Fruit fly (Drosophila melanogaster): ENCODE measurements around the gene CG32814.

Gene CG32814

DNA sequence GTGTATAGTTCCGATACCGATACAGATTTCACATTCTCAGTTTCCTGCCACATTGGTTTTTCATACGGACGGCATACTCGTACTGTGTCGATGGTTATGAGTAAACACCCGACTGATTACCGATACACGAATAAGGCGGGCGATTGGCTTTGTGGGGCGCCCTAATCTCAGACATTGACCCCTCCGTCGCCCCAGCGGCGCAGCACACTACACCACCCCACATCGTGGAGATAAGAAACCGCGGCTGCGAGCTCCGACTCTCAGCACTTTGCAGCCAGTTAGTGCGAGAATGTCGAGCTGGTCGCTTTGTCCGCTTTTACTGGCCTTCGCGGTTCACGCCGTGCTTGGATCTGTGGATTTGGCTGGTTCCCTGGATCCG is 24.7 kb upstream of the CG32814 start, which contains the start of gene CG14629 (continued):
- TF ChIP-seq CG42726 (GFP tag; IDR thresholded peaks at IDR 0.05; ENCODE audit: partially characterized antibody), result no peak
- peak; percentile 8 for TF ChIP-seq CG15514 (GFP tag; optimal IDR thresholded peaks at IDR 0.05)
- TF ChIP-seq CG34376 (GFP tag; optimal IDR thresholded peaks at IDR 0.05), result peak; percentile 60
- 0 out of 4 replicates have a peak, but pooled peaks have one; percentile 32 for TF ChIP-seq chinmo (GFP tag; IDR thresholded peaks at IDR 0.05; ENCODE audit: partially characterized antibody)
- TF ChIP-seq CG32532 (GFP tag; IDR thresholded peaks at IDR 0.05), result 0 out of 2 replicates have a peak, but pooled peaks have one; percentile 11
- TF ChIP-seq Bgb (GFP tag; IDR thresholded peaks at IDR 0.05; ENCODE audit: partially characterized antibody), result peak; percentile 17; the same call in 1 of the 2 replicates
- no peak for TF ChIP-seq nerfin-2 (GFP tag; IDR thresholded peaks at IDR 0.05; ENCODE audit: partially characterized antibody)
- no peak for TF ChIP-seq CrebB (tag; optimal IDR thresholded peaks at IDR 0.05)
- TF ChIP-seq ci (GFP tag; IDR thresholded peaks at IDR 0.05), result 0 out of 3 replicates have a peak, but pooled peaks have one; percentile 16
- no peak for TF ChIP-seq CG8290 (GFP tag; optimal IDR thresholded peaks at IDR 0.05)
- TF ChIP-seq CG8290 (tag; optimal IDR thresholded peaks at IDR 0.05), result peak in 1 of 2 experiments; percentile 56
- no peak for TF ChIP-seq CG10147 (GFP tag; optimal IDR thresholded peaks at IDR 0.05)
- peak; percentile 66 for TF ChIP-seq Med (GFP tag)
- TF ChIP-seq ttk (GFP tag; IDR thresholded peaks at IDR 0.05), result no peak
- TF ChIP-seq Hr78 (GFP tag; optimal IDR thresholded peaks at IDR 0.05), result peak in 1 of 2 experiments; percentile 81
- TF ChIP-seq crol (GFP tag; IDR thresholded peaks at IDR 0.05), result peak; percentile 71
- TF ChIP-seq ATbp (GFP tag; optimal IDR thresholded peaks at IDR 0.05), result peak; percentile 7
- TF ChIP-seq GATAe (GFP tag; conservative IDR thresholded peaks at IDR 0.05), result peak; percentile 85

DNA sequence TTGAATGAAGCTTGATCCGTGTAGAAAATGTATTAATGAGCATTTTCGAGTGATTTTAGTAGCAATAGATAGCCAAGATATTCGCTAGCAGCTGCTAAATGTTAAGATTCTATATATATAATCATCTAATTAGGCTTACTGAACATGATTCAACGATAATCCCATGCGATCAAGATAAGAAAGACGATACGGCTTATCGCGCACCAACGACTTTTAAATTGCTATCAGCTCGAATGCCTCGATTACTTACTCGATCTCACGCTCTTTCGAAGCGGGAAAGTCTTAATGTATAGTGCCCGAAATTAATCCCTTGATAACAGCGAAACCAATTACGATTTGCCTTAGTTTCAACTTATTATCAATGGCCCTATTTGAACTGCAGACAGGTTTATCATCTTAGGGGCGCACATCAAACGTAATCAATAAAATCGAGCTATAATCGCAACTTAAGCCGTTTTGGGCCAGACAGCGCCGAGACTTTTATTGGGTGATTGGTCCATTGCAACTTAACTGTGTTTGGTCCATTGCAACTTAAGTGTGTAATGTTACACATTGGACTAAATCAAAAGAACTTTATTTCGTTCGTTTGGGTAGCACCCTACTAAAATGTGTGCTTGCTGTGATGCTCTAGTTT is 24.2 kb upstream of the CG32814 start:
- TF ChIP-seq dan (GFP tag; IDR thresholded peaks at IDR 0.05), result no peak
- no peak for TF ChIP-seq ato (GFP tag; IDR thresholded peaks at IDR 0.05; ENCODE audit: partially characterized antibody)
- peak; percentile 56 for TF ChIP-seq Vsx1 (GFP tag; optimal IDR thresholded peaks at IDR 0.05)
- TF ChIP-seq CG34376 (GFP tag; optimal IDR thresholded peaks at IDR 0.05), result peak; percentile 52
- TF ChIP-seq mirr (GFP tag; optimal IDR thresholded peaks at IDR 0.05), result peak; percentile 7
- TF ChIP-seq eyg (GFP tag; optimal IDR thresholded peaks at IDR 0.05), result no peak
- no peak for TF ChIP-seq nerfin-2 (GFP tag; IDR thresholded peaks at IDR 0.05; ENCODE audit: partially characterized antibody)
- TF ChIP-seq pan (optimal IDR thresholded peaks at IDR 0.05), result no peak
- no peak for TF ChIP-seq pan (GFP tag; optimal IDR thresholded peaks at IDR 0.05 in 1 of 2, IDR thresholded peaks at IDR 0.05 in 1 of 2)
- TF ChIP-seq Atf3 (GFP tag; optimal IDR thresholded peaks at IDR 0.05), result no peak
- TF ChIP-seq gcm (GFP tag; optimal IDR thresholded peaks at IDR 0.05), result no peak
- no peak for TF ChIP-seq Hr51 (GFP tag; optimal IDR thresholded peaks at IDR 0.05)
- TF ChIP-seq D (optimal IDR thresholded peaks at IDR 0.05), result no peak
- TF ChIP-seq D (GFP tag; optimal IDR thresholded peaks at IDR 0.05), result no peak
- TF ChIP-seq H2.0 (GFP tag; IDR thresholded peaks at IDR 0.05), result no peak
- no peak for TF ChIP-seq al (GFP tag; IDR thresholded peaks at IDR 0.05)
- no peak for TF ChIP-seq CG16815 (GFP tag; optimal IDR thresholded peaks at IDR 0.05)
- TF ChIP-seq ken (GFP tag; IDR thresholded peaks at IDR 0.05), result no peak
- no peak for TF ChIP-seq CG11456 (GFP tag; IDR thresholded peaks at IDR 0.05)
- TF ChIP-seq dm (GFP tag; optimal IDR thresholded peaks at IDR 0.05), result no peak
- TF ChIP-seq hkb (optimal IDR thresholded peaks at IDR 0.05), result no peak
- TF ChIP-seq hkb (GFP tag; IDR thresholded peaks at IDR 0.05), result no peak
- no peak for TF ChIP-seq CG16779 (GFP tag; IDR thresholded peaks at IDR 0.05)
- peak; percentile 89 for TF ChIP-seq grn (GFP tag; optimal IDR thresholded peaks at IDR 0.05)
- no peak for TF ChIP-seq nom (GFP tag; optimal IDR thresholded peaks at IDR 0.05)
- TF ChIP-seq exex (tag; optimal IDR thresholded peaks at IDR 0.05), result peak; percentile 98
- no peak for TF ChIP-seq CG11247 (GFP tag; IDR thresholded peaks at IDR 0.05)
- no peak for TF ChIP-seq Kr (GFP tag; optimal IDR thresholded peaks at IDR 0.05)
- TF ChIP-seq sens (GFP tag), result peak; percentile 37
- TF ChIP-seq CG15696 (tag; optimal IDR thresholded peaks at IDR 0.05), result no peak
- TF ChIP-seq gt (GFP tag; IDR thresholded peaks at IDR 0.05), result no peak
- TF ChIP-seq CG14050 (GFP tag; IDR thresholded peaks at IDR 0.05), result no peak
- no peak for TF ChIP-seq Doc2 (GFP tag; IDR thresholded peaks at IDR 0.05)
- no peak for TF ChIP-seq CG11398 (GFP tag; optimal IDR thresholded peaks at IDR 0.05)

Measured in whole organism, embryonic.